Worm (Caenorhabditis elegans) whole organism, L2 larva: Measurements from ENCODE around the gene F32D8.14.

Experiments
- R02D3.7 ChIP-seq: fragments of 150-350 bp; optimal IDR thresholded peaks from 2 replicates; lab custom pipeline; 2014; ENCODE audit warnings: missing biosample characterization, missing genetic modification characterization
- alr-1 ChIP-seq: fragments of 150-350 bp; optimal IDR thresholded peaks from 2 replicates; lab custom pipeline; 2014; ENCODE audit warnings: missing biosample characterization, missing genetic modification characterization
- aly-2 ChIP-seq: fragments of 150-350 bp; optimal IDR thresholded peaks from 2 replicates; lab custom pipeline; 2014; ENCODE audit warnings: missing biosample characterization, missing genetic modification characterization
- fos-1 ChIP-seq: fragments of 150-350 bp; optimal IDR thresholded peaks from 2 replicates; lab custom pipeline; 2014; ENCODE audit warnings: missing biosample characterization, missing genetic modification characterization
- lin-13 ChIP-seq: fragments of 150-350 bp; optimal IDR thresholded peaks from 2 replicates; lab custom pipeline; 2014; ENCODE audit warnings: missing biosample characterization, missing genetic modification reagents, missing genetic modification characterization
- nhr-10 ChIP-seq: sonication (generic microtip); optimal IDR thresholded peaks from 2 replicates; lab custom pipeline; 2017; ENCODE audit warnings: missing biosample characterization, missing genetic modification characterization
- nhr-12 ChIP-seq: fragments of 150-350 bp; optimal IDR thresholded peaks from 2 replicates; lab custom pipeline; 2014; ENCODE audit warnings: missing biosample characterization, missing genetic modification characterization
- nhr-25 ChIP-seq: fragments of 150-350 bp; sonication (generic microtip); optimal IDR thresholded peaks from 3 replicates; lab custom pipeline; 2014; ENCODE audit warnings: missing biosample characterization, missing genetic modification characterization
- snpc-4 ChIP-seq: fragments of 150-350 bp; optimal IDR thresholded peaks from 2 replicates; lab custom pipeline; 2014; ENCODE audit warnings: missing biosample characterization, missing genetic modification characterization
- unc-39 ChIP-seq: fragments of 150-350 bp; optimal IDR thresholded peaks from 2 replicates; lab custom pipeline; 2014; ENCODE audit warnings: missing biosample characterization, missing genetic modification characterization
- ztf-11 ChIP-seq: sonication (generic microtip); optimal IDR thresholded peaks from 2 replicates; lab custom pipeline; 2017; ENCODE audit warnings: missing biosample characterization, missing genetic modification characterization

DNA sequence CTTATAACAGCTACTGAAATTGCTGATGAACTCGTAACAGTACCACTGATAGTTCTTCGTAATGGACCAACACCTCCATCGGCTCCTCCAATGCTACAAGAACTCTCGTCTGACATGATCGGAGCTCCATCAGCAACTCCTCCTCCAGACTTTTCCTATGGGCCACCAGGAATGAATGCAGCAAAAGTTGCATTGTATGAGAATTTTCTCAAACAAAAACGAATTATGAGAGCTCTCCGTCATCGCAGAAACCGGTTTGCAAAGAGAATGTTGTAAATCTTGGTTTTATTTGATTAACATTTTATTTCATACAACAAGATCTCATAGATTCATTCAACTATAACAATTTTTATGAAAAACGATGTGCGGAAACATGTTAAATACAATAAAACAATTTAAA, 7.0 kb downstream of the F32D8.14 start:
- TF ChIP-seq fos-1 (tag; lab: Kevin White, UChicago) (no peak), snpc-4 (tag; lab: Kevin White, UChicago) (no peak), nhr-25 (tag; lab: Kevin White, UChicago) (no peak), aly-2 (tag; lab: Kevin White, UChicago) (no peak), ztf-11 (tag; lab: Kevin White, UChicago) (no peak), R02D3.7 (tag; lab: Kevin White, UChicago) (no peak), nhr-12 (no peak), lin-13 (GFP tag; lab: Kevin White, UChicago) (no peak), alr-1 (tag; lab: Kevin White, UChicago) (no peak), unc-39 (tag; lab: Kevin White, UChicago) (no peak), nhr-10 (tag; lab: Kevin White, UChicago) (no peak)
